Worm (Caenorhabditis elegans) whole organism, early embryonic: ENCODE data around the gene F54B11.4.

Experiments used
- B0310.2 ChIP-seq: sonication (generic microtip); optimal IDR thresholded peaks from 2 replicates; lab custom pipeline; 2016; ENCODE audit warnings: mild to moderate bottlenecking, missing genetic modification characterization, missing compliant biosample characterization
- F13C5.2 ChIP-seq: sonication (generic microtip); optimal IDR thresholded peaks from 2 replicates; lab custom pipeline; 2017; ENCODE audit warnings: mild to moderate bottlenecking, missing genetic modification characterization, inconsistent platforms, missing compliant biosample characterization
- aly-1 ChIP-seq: sonication (generic microtip); optimal IDR thresholded peaks from 2 replicates; lab custom pipeline; 2016; ENCODE audit warnings: missing genetic modification characterization, missing compliant biosample characterization
- ama-1 ChIP-seq: fragments of 150-350 bp; optimal IDR thresholded peaks from 2 replicates; lab custom pipeline; 2014
- ceh-13 ChIP-seq: fragments of 200-800 bp; sonication (Bioruptor generic); optimal IDR thresholded peaks from 2 replicates; lab custom pipeline; 2018; ENCODE audit warnings: mild to moderate bottlenecking, missing genetic modification characterization, missing compliant biosample characterization
- ceh-36 ChIP-seq: sonication (generic microtip); optimal IDR thresholded peaks from 2 replicates; lab custom pipeline; 2016; ENCODE audit warnings: missing genetic modification characterization, inconsistent platforms, missing compliant biosample characterization
- ets-7 ChIP-seq: sonication (generic microtip); optimal IDR thresholded peaks from 2 replicates; lab custom pipeline; 2016; ENCODE audit warnings: missing genotype, missing genetic modification characterization, missing compliant biosample characterization
- flt-1 ChIP-seq: fragments of 200-800 bp; sonication (Bioruptor generic); IDR thresholded peaks from 2 replicates; pipeline ENCODE4 v1.3.6; 2022; ENCODE audit warnings: missing genetic modification characterization, missing compliant biosample characterization
- hmbx-1 ChIP-seq: sonication (generic microtip); optimal IDR thresholded peaks from 2 replicates; lab custom pipeline; 2016; ENCODE audit warnings: mild to moderate bottlenecking, missing genetic modification characterization, missing compliant biosample characterization
- hmg-4 ChIP-seq: fragments of 200-800 bp; sonication (Bioruptor generic); optimal IDR thresholded peaks from 2 replicates; lab custom pipeline; 2018; ENCODE audit warnings: mild to moderate bottlenecking, missing genetic modification characterization, missing compliant biosample characterization
- hnd-1 ChIP-seq: sonication (generic microtip); optimal IDR thresholded peaks from 2 replicates; lab custom pipeline; 2016; ENCODE audit warnings: missing genetic modification characterization, missing compliant biosample characterization
- pes-1 ChIP-seq: fragments of 200-800 bp; sonication (Bioruptor generic); IDR thresholded peaks from 2 replicates; pipeline ENCODE4 v1.3.6; 2022; ENCODE audit warnings: missing genetic modification reagents, missing genetic modification characterization, missing compliant biosample characterization
- scrt-1 ChIP-seq: fragments of 200-800 bp; sonication (Bioruptor generic); IDR thresholded peaks from 2 replicates; pipeline ENCODE4 v1.3.6; 2022; ENCODE audit warnings: missing genetic modification characterization, missing compliant biosample characterization
- sea-1 ChIP-seq: fragments of 200-800 bp; sonication (Bioruptor generic); conservative IDR thresholded peaks from 2 replicates; pipeline ENCODE4 v1.3.6; 2022; ENCODE audit warnings: missing genetic modification characterization, missing compliant biosample characterization
- tbx-11 ChIP-seq: fragments of 200-800 bp; sonication (Bioruptor generic); IDR thresholded peaks from 2 replicates; pipeline ENCODE4 v1.3.6; 2022; ENCODE audit warnings: missing genetic modification characterization, missing compliant biosample characterization
- tbx-37 ChIP-seq: fragments of 200-800 bp; sonication (Bioruptor generic); conservative IDR thresholded peaks from 2 replicates; pipeline ENCODE4 v1.3.6; 2022; ENCODE audit warnings: missing genetic modification reagents, missing genetic modification characterization, missing compliant biosample characterization
- tra-4 ChIP-seq: sonication (generic microtip); optimal IDR thresholded peaks from 2 replicates; lab custom pipeline; 2017; ENCODE audit warnings: missing genetic modification characterization, missing compliant biosample characterization

F54B11.4 gene

DNA sequence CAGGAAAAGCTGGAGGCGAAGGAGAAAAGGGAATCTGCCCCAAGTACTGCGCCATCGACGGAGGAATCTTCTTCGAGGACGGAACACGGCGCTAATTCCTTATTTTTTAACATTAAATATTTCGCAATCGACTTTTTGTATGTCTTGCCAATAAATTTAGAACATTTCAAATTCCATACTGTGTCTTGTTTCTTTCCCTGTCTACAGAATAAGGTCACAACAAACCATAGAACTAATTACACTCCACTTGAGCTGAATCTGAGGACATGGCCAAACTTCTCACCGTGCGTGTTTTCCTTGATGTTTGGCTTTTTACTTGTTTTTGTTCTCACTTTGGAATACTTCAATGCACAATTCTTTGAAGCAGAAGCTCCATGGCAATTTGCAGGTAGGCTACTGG is at the start of gene F54B11.4:
F54B11.4 (plus strand) TSS at position 301 of the 400 bp plus-strand sequence.
- no peak for TF ChIP-seq tra-4 (tag; lab: Kevin White, UChicago)
- TF ChIP-seq hnd-1 (tag; lab: Kevin White, UChicago), result no peak
- no peak for TF ChIP-seq scrt-1 (GFP tag; lab: Robert Waterston, UW)
- no peak for TF ChIP-seq hmg-4
- no peak for TF ChIP-seq tbx-37 (GFP tag; lab: Robert Waterston, UW)
- no peak for TF ChIP-seq ets-7 (tag; lab: Kevin White, UChicago)
- no peak for TF ChIP-seq B0310.2
- no peak for TF ChIP-seq ama-1 (lab: Kevin White, UChicago)
- TF ChIP-seq hmbx-1 (tag; lab: Kevin White, UChicago), result no peak
- TF ChIP-seq sea-1 (GFP tag; lab: Robert Waterston, UW), result no peak
- TF ChIP-seq tbx-11 (GFP tag; lab: Robert Waterston, UW), result no peak
- TF ChIP-seq flt-1, result no peak
- no peak for TF ChIP-seq ceh-13 (GFP tag; lab: Kevin White, UChicago)
- TF ChIP-seq aly-1, result no peak
- no peak for TF ChIP-seq ceh-36 (tag; lab: Kevin White, UChicago)
- TF ChIP-seq F13C5.2 (tag; lab: Kevin White, UChicago), result no peak
- no peak for TF ChIP-seq pes-1 (GFP tag; lab: Robert Waterston, UW)

DNA sequence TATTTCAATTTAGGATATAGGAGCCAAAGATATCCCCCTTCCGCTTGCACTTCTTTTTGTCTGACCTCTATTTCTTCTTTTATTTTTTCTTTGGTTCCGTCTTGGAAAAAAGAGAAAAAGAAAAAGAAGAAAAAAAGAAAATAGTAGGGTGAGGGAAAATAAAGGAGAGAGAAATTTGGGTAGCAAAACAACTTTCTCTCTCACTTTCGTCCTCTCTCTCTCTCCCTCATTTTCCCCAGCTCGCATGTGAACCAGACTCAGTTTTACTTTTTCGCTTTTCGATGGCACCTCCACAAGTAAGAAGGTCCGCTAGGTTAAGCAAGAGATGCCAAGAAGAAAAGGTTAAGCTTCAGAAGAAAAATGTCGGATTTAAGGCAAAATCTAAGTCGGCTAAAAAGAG is 49.7 kb upstream of the F54B11.4 start:
- TF ChIP-seq hmg-4, result no peak

DNA sequence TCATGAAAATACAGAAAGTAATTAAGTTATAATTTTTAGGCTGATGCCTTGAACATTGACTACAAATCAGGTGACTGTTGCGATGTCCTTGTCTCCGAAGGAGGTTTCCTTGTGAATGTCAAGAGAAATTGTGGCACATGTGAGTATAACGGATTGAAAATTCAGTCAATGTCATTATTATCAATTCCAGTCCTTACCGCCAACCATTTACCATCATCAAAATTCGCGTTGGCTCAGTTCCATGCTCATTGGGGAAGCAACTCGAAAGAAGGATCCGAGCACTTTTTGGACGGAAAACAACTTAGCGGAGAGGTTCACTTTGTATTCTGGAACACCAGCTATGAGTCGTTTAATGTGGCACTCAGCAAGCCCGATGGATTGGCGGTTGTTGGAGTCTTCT is 49.1 kb upstream of the F54B11.4 start:
- no peak for TF ChIP-seq sea-1 (GFP tag; lab: Robert Waterston, UW)

DNA sequence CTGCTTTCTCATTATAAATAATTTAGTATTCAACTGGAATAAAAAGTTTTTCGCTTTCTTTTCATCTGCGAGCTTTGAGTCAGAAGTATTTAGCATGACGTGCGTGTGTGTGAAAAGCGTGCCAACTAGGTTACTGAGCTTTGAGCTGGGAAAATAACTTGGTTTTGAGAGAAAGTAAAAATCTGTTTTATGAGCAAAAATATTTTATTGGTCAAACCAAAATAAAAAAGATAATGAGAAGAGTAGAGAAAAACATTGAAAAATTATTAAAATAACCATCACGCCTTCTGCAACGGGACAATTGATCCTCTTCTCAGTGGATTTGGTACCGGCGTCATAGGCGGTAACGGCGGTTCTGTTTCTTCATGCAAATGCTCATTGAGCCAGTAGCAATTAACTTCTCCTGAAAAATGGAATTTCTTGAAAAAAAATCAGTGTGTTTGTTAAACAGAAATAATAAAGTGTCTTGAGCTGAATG is 47.9 kb upstream of the F54B11.4 start:
- TF ChIP-seq F13C5.2 (tag; lab: Kevin White, UChicago) (no peak), hnd-1 (tag; lab: Kevin White, UChicago) (no peak), tbx-11 (GFP tag; lab: Robert Waterston, UW) (no peak), flt-1 (no peak), ceh-13 (GFP tag; lab: Kevin White, UChicago) (no peak), tra-4 (tag; lab: Kevin White, UChicago) (no peak), sea-1 (GFP tag; lab: Robert Waterston, UW) (no peak), hmbx-1 (tag; lab: Kevin White, UChicago) (no peak), B0310.2 (no peak), ets-7 (tag; lab: Kevin White, UChicago) (no peak), pes-1 (GFP tag; lab: Robert Waterston, UW) (no peak), scrt-1 (GFP tag; lab: Robert Waterston, UW) (no peak), ama-1 (lab: Kevin White, UChicago) (no peak), ceh-36 (tag; lab: Kevin White, UChicago) (no peak), hmg-4 (no peak), aly-1 (no peak), tbx-37 (GFP tag; lab: Robert Waterston, UW) (no peak)

DNA sequence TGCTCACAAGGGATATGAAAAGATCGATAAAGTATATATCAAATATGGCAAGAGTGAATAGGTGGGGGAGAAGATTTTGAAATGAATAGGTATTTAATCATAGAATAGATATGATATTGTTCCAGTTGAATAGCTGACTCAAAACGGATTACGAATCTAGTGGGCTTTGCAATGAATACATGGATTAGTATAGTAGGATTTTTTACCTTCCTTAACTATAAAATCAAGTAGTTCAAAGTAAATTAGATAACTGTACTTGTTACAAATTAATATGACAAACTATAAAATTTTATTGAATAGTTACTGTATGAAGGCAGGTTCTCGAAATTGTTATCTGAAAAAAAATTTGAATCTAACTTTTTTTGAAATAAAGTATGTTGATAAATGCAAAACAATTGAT is 41.6 kb upstream of the F54B11.4 start, which contains the start of gene odr-1:
odr-1 (minus strand) TSS at position 101 of the 400 bp plus-strand sequence.
- TF ChIP-seq ceh-13 (GFP tag; lab: Kevin White, UChicago) (no peak), sea-1 (GFP tag; lab: Robert Waterston, UW) (no peak), flt-1 (no peak), tbx-11 (GFP tag; lab: Robert Waterston, UW) (no peak), ets-7 (tag; lab: Kevin White, UChicago) (no peak), F13C5.2 (tag; lab: Kevin White, UChicago) (no peak), hnd-1 (tag; lab: Kevin White, UChicago) (no peak), scrt-1 (GFP tag; lab: Robert Waterston, UW) (no peak), ama-1 (lab: Kevin White, UChicago) (no peak), tra-4 (tag; lab: Kevin White, UChicago) (no peak), ceh-36 (tag; lab: Kevin White, UChicago) (no peak), pes-1 (GFP tag; lab: Robert Waterston, UW) (no peak), hmg-4 (no peak), B0310.2 (no peak), hmbx-1 (tag; lab: Kevin White, UChicago) (no peak), tbx-37 (GFP tag; lab: Robert Waterston, UW) (no peak), aly-1 (no peak)

DNA sequence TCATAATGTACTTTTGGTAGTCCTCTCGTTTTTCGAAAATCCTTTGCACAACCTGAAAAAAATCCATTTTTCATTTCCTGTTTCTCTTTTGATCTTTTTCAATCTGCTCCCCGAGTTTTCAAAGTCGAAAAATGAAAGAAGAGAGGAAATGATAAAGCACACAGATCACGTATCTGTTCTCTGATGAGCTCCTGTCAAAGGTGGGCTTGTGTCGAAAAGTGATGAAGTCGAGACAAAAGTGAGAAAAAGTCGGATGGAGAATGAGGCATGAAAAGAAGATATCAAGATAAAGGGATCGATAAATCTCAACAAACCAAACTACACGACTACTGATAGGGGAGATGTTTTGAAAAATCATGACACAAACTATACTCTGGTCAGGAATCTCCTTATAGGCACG is 37.4 kb upstream of the F54B11.4 start:
- TF ChIP-seq ceh-13 (GFP tag; lab: Kevin White, UChicago), result no peak
- no peak for TF ChIP-seq ceh-36 (tag; lab: Kevin White, UChicago)
- no peak for TF ChIP-seq flt-1
- no peak for TF ChIP-seq sea-1 (GFP tag; lab: Robert Waterston, UW)
- no peak for TF ChIP-seq B0310.2
- TF ChIP-seq scrt-1 (GFP tag; lab: Robert Waterston, UW), result no peak

DNA sequence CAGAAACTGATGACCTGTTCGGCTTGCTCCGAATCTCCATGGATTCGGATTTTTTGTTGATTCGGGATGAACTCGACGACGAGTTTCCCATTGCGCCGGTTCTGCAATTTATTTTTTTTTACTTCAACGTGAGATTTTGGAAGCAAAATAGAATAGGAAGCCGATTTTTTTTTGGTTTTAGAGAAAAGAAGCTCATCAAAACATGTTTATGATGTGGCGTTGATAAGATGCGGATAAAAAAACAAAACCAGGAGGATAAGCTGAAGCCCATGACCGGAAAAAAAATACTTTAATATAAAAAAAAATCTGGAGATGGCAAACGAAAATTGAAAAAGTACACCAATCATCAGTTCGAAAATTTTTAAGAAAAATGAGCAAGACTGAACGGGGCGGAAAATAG is 36.4 kb upstream of the F54B11.4 start, which contains the start of gene glb-20:
glb-20 (minus strand) TSS at position 101 of the 400 bp plus-strand sequence.
- TF ChIP-seq hnd-1 (tag; lab: Kevin White, UChicago) (no peak), scrt-1 (GFP tag; lab: Robert Waterston, UW) (no peak), tra-4 (tag; lab: Kevin White, UChicago) (no peak), flt-1 (no peak), F13C5.2 (tag; lab: Kevin White, UChicago) (no peak), tbx-37 (GFP tag; lab: Robert Waterston, UW) (no peak), ama-1 (lab: Kevin White, UChicago) (no peak), pes-1 (GFP tag; lab: Robert Waterston, UW) (no peak), hmg-4 (no peak), ceh-36 (tag; lab: Kevin White, UChicago) (no peak), ceh-13 (GFP tag; lab: Kevin White, UChicago) (no peak), sea-1 (GFP tag; lab: Robert Waterston, UW) (no peak), hmbx-1 (tag; lab: Kevin White, UChicago) (no peak), ets-7 (tag; lab: Kevin White, UChicago) (no peak), B0310.2 (no peak), tbx-11 (GFP tag; lab: Robert Waterston, UW) (no peak)
